Worm (Caenorhabditis elegans): ENCODE measurements around the gene nlp-36.
A peak's percentile ranks its signal among the peaks of the same experiment; 100 is the strongest.

The nlp-36 gene

ce11 chrIII:9467095-9467494 lies 21.4 kb upstream of the nlp-36 start, which contains the start of gene baf-1 (continued):
- TF ChIP-seq nhr-80 (tag; optimal IDR thresholded peaks at IDR 0.05): peak; percentile 40
- TF ChIP-seq zim-3 (tag; optimal IDR thresholded peaks at IDR 0.05): no peak
- TF ChIP-seq mcd-1 (GFP tag; IDR thresholded peaks at IDR 0.05): peak; percentile 97

- TF ChIP-seq tlf-1 (GFP tag; optimal IDR thresholded peaks at IDR 0.05): no peak
- no peak for TF ChIP-seq madf-10 (tag; optimal IDR thresholded peaks at IDR 0.05)
- TF ChIP-seq lir-1 (GFP tag; conservative IDR thresholded peaks at IDR 0.05): no peak
- TF ChIP-seq nhr-179 (tag; optimal IDR thresholded peaks at IDR 0.05): no peak
- no peak for TF ChIP-seq let-607 (tag; optimal IDR thresholded peaks at IDR 0.05)
- no peak for TF ChIP-seq dpl-1 (GFP tag; optimal IDR thresholded peaks at IDR 0.05)
- TF ChIP-seq ztf-22 (GFP tag; optimal IDR thresholded peaks at IDR 0.05): no peak
- no peak for TF ChIP-seq Y67H2A.10 (GFP tag; conservative IDR thresholded peaks at IDR 0.05)
- TF ChIP-seq hmg-20 (GFP tag; IDR thresholded peaks at IDR 0.05): no peak
- no peak for TF ChIP-seq bed-2 (GFP tag; IDR thresholded peaks at IDR 0.05)
- no peak for TF ChIP-seq tbx-9 (tag; optimal IDR thresholded peaks at IDR 0.05; ENCODE audit: borderline replicate concordance)
Observed at ce11 chrIII:9467857-9468256, 20.7 kb upstream of the nlp-36 start, which contains the start of gene tag-342. tag-342 (plus strand) TSS chrIII:9468157.

ce11 chrIII:9471996-9472395 lies 16.5 kb upstream of the nlp-36 start:
- TF ChIP-seq ztf-26 (tag; optimal IDR thresholded peaks at IDR 0.05) (no peak), tbx-9 (tag; optimal IDR thresholded peaks at IDR 0.05; ENCODE audit: borderline replicate concordance) (no peak), hmg-1.2 (GFP tag; IDR thresholded peaks at IDR 0.05) (no peak), chd-7 (tag; optimal IDR thresholded peaks at IDR 0.05) (no peak), hlh-12 (tag; optimal IDR thresholded peaks at IDR 0.05) (no peak), ceh-58 (GFP tag; IDR thresholded peaks at IDR 0.05) (no peak), ceh-79 (tag; optimal IDR thresholded peaks at IDR 0.05) (no peak), akir-1 (GFP tag; optimal IDR thresholded peaks at IDR 0.05) (no peak), lin-26 (GFP tag; IDR thresholded peaks at IDR 0.05) (no peak), cebp-2 (GFP tag; IDR thresholded peaks at IDR 0.05) (no peak), let-526 (GFP tag; IDR thresholded peaks at IDR 0.05) (no peak)

ce11 chrIII:9472464-9472863 lies 16.1 kb upstream of the nlp-36 start:
- TF ChIP-seq mes-4 (tag; optimal IDR thresholded peaks at IDR 0.05) (no peak), nhr-80 (tag; optimal IDR thresholded peaks at IDR 0.05) (peak; percentile 76), akir-1 (GFP tag; optimal IDR thresholded peaks at IDR 0.05) (no peak), zfh-2 (GFP tag; conservative IDR thresholded peaks at IDR 0.05) (no peak)

- TF ChIP-seq nfyb-1 (GFP tag; IDR thresholded peaks at IDR 0.05) (0 out of 2 replicates have a peak, but pooled peaks have one; percentile 24), nhr-80 (tag; optimal IDR thresholded peaks at IDR 0.05) (peak; percentile 96), snpc-1.3 (tag; optimal IDR thresholded peaks at IDR 0.05; ENCODE audit: insufficient read depth) (no peak), dpff-1 (tag; optimal IDR thresholded peaks at IDR 0.05) (no peak), ceh-79 (tag; optimal IDR thresholded peaks at IDR 0.05) (no peak), dox-1 (GFP tag; IDR thresholded peaks at IDR 0.05) (0 out of 2 replicates have a peak, but pooled peaks have one; percentile 40), ets-4 (GFP tag; optimal IDR thresholded peaks at IDR 0.05) (peak; percentile 30), attf-5 (GFP tag; optimal IDR thresholded peaks at IDR 0.05) (peak; percentile 34)
Observed at ce11 chrIII:9474501-9474900, 14.0 kb upstream of the nlp-36 start.
